Worm (Caenorhabditis elegans) whole organism, midembryonic: Measurements from ENCODE around the gene C16D9.6.
A peak's percentile ranks its signal among the peaks of the same experiment; 100 is the strongest.

Experiments used
- T22C8.4 ChIP-seq: fragments of 200-800 bp; sonication (Bioruptor generic); IDR thresholded peaks from 2 replicates; pipeline ENCODE4 v1.3.6; 2022; ENCODE audit warnings: missing genetic modification characterization, missing compliant biosample characterization
- cog-1 ChIP-seq: sonication (generic microtip); optimal IDR thresholded peaks from 2 replicates; lab custom pipeline; 2016; ENCODE audit warnings: missing genetic modification characterization, missing compliant biosample characterization
- med-1 ChIP-seq: sonication (generic microtip); optimal IDR thresholded peaks from 2 replicates; lab custom pipeline; 2017; ENCODE audit warnings: missing genetic modification characterization, mild to moderate bottlenecking, missing compliant biosample characterization, antibody characterized with exemption, missing genetic modification reagents; ENCODE audit not compliant: insufficient read depth
- ref-1 ChIP-seq: fragments of 200-800 bp; sonication (Bioruptor generic); conservative IDR thresholded peaks from 2 replicates; pipeline ENCODE4 v1.3.6; 2022; ENCODE audit warnings: missing genetic modification reagents, missing genetic modification characterization, missing compliant biosample characterization

DNA sequence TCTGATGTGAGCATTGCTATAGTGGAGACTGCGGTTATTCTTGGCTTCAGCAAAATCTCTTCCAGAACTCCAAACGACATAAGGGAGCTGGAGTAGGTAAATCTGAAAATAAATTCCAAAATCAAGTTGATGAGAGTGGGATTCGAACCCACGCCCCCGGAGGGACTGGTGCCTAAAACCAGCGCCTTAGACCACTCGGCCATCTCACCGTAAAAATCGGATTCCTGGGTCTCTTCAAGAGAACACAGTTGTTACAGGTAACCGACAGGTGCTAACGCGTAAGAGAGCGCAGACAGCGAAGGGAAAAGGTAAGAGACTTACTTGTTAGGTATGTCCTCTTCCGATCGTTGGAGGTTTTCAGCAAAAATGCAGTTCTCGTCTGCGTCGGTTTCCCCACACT is 14.8 kb downstream of the C16D9.6 start:
- TF ChIP-seq med-1 (GFP tag; lab: Kevin White, UChicago) (no peak), ref-1 (GFP tag; lab: Robert Waterston, UW) (peak; percentile 47), cog-1 (no peak), T22C8.4 (GFP tag; lab: Robert Waterston, UW) (0 out of 2 replicates have a peak, but pooled peaks have one; percentile 40)
